Fruit fly (Drosophila melanogaster): Measurements from ENCODE around the gene Ada2b.

Ada2b gene

dm6 chr3R:8208378-8209021 is 31.8 kb downstream of the Ada2b start (continued):
- TF ChIP-seq CG14860 (GFP tag; IDR thresholded peaks at IDR 0.05; ENCODE audit: partially characterized antibody) (no peak), MTF-1 (GFP tag; optimal IDR thresholded peaks at IDR 0.05; ENCODE audit: borderline replicate concordance) (no peak), Med (GFP tag) (peak; percentile 28), Trl (optimal IDR thresholded peaks at IDR 0.05) (no peak), Trl (GFP tag; optimal IDR thresholded peaks at IDR 0.05) (no peak), CG11696 (GFP tag; IDR thresholded peaks at IDR 0.05) (no peak), NK7.1 (GFP tag; optimal IDR thresholded peaks at IDR 0.05) (no peak), sug (tag; optimal IDR thresholded peaks at IDR 0.05) (peak; percentile 90), Hr78 (GFP tag; optimal IDR thresholded peaks at IDR 0.05) (no peak), Usf (GFP tag; optimal IDR thresholded peaks at IDR 0.05) (no peak), grn (GFP tag; optimal IDR thresholded peaks at IDR 0.05) (peak; percentile 100), Meics (GFP tag; optimal IDR thresholded peaks at IDR 0.05) (no peak), HLH4C (GFP tag; IDR thresholded peaks at IDR 0.05; ENCODE audit: partially characterized antibody) (no peak), Oli (tag; optimal IDR thresholded peaks at IDR 0.05) (no peak), CG17328 (GFP tag; IDR thresholded peaks at IDR 0.05) (no peak), gsb-n (tag; optimal IDR thresholded peaks at IDR 0.05) (no peak), CG1233 (GFP tag; optimal IDR thresholded peaks at IDR 0.05) (no peak), CG11398 (GFP tag; optimal IDR thresholded peaks at IDR 0.05) (no peak), kni (GFP tag; optimal IDR thresholded peaks at IDR 0.05) (no peak), CG2199 (GFP tag; IDR thresholded peaks at IDR 0.05) (0 out of 3 replicates have a peak, but pooled peaks have one; percentile 17), Gug (GFP tag; IDR thresholded peaks at IDR 0.05) (no peak)

DNA sequence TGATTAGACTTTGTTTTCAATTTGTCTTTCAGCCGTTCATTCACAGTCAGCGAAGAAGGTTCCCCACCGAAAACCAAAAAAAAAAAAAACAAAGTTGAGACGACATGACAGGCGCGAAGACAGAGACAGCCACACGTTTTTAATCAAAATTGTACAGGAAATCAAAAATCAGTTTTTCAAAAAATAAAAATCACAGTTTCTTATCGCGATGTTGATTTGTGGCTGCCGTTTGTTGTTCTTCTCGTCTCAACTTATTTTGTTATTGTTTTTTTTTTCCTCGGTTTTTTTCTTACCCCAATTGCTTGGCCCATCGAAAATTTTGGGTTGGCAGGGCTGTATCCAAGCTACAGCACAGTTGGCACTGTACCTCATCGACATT is 33.0 kb downstream of the Ada2b start:
- TF ChIP-seq cg (GFP tag; optimal IDR thresholded peaks at IDR 0.05) (no peak), sens-2 (GFP tag; IDR thresholded peaks at IDR 0.05) (peak; percentile 91), sens (GFP tag) (peak; percentile 37), fd102C (GFP tag; optimal IDR thresholded peaks at IDR 0.05) (no peak), Ets97D (GFP tag; optimal IDR thresholded peaks at IDR 0.05) (no peak), Max (GFP tag; optimal IDR thresholded peaks at IDR 0.05) (no peak), Opbp (GFP tag; IDR thresholded peaks at IDR 0.05; ENCODE audit: partially characterized antibody) (no peak), CG14710 (tag; optimal IDR thresholded peaks at IDR 0.05) (no peak), CG12071 (GFP tag; optimal IDR thresholded peaks at IDR 0.05) (no peak), CG32767 (GFP tag; IDR thresholded peaks at IDR 0.05) (0 out of 2 replicates have a peak, but pooled peaks have one; percentile 1), grn (GFP tag; optimal IDR thresholded peaks at IDR 0.05) (peak; percentile 99), CG10321 (GFP tag; IDR thresholded peaks at IDR 0.05) (peak; percentile 41; the same call in 1 of the 2 replicates), CG4328 (GFP tag; optimal IDR thresholded peaks at IDR 0.05) (no peak), klu (GFP tag; IDR thresholded peaks at IDR 0.05) (0 out of 2 replicates have a peak, but pooled peaks have one; percentile 1), Lim3 (GFP tag; IDR thresholded peaks at IDR 0.05) (peak; percentile 60; the same call in 1 of the 2 replicates), D (optimal IDR thresholded peaks at IDR 0.05) (no peak), D (GFP tag; optimal IDR thresholded peaks at IDR 0.05) (no peak), sqz (GFP tag; optimal IDR thresholded peaks at IDR 0.05) (peak; percentile 38), Dbx (GFP tag; IDR thresholded peaks at IDR 0.05) (no peak)

Data from whole organism, embryonic.